Worm (Caenorhabditis elegans) whole organism, L2 larva: ENCODE measurements around the gene dct-16.
"Not testable (repeated sequence)": the region's sequence is repeated elsewhere in the genome, so short reads cannot be mapped to it uniquely, and the experiment has no call there.

ENCODE experiments used
- C34F6.9 ChIP-seq: fragments of 150-350 bp; optimal IDR thresholded peaks from 2 replicates; lab custom pipeline; 2014; ENCODE audit warnings: missing biosample characterization, missing genetic modification characterization
- ZK546.5 ChIP-seq: sonication (generic microtip); optimal IDR thresholded peaks from 2 replicates; lab custom pipeline; 2017; ENCODE audit warnings: missing biosample characterization, missing genetic modification characterization
- alr-1 ChIP-seq: fragments of 150-350 bp; optimal IDR thresholded peaks from 2 replicates; lab custom pipeline; 2014; ENCODE audit warnings: missing biosample characterization, missing genetic modification characterization
- aly-2 ChIP-seq: fragments of 150-350 bp; optimal IDR thresholded peaks from 2 replicates; lab custom pipeline; 2014; ENCODE audit warnings: missing biosample characterization, missing genetic modification characterization
- blmp-1 ChIP-seq: sonication (generic microtip); optimal IDR thresholded peaks from 2 replicates; lab custom pipeline; 2017; ENCODE audit warnings: missing genetic modification characterization, mild to moderate bottlenecking, missing compliant biosample characterization, antibody characterized with exemption, moderate library complexity; ENCODE audit not compliant: insufficient read depth
- ceh-16 ChIP-seq: fragments of 150-350 bp; optimal IDR thresholded peaks from 2 replicates; lab custom pipeline; 2014; ENCODE audit warnings: missing biosample characterization, missing genetic modification characterization
- dmd-4 ChIP-seq: sonication (generic microtip); optimal IDR thresholded peaks from 2 replicates; lab custom pipeline; 2017; ENCODE audit warnings: missing biosample characterization, missing genetic modification characterization
- elt-1 ChIP-seq: fragments of 150-350 bp; optimal IDR thresholded peaks from 2 replicates; lab custom pipeline; 2014; ENCODE audit warnings: missing biosample characterization, missing genetic modification characterization
- elt-3 ChIP-seq: sonication (generic microtip); optimal IDR thresholded peaks from 2 replicates; lab custom pipeline; 2017; ENCODE audit warnings: missing biosample characterization, missing genetic modification characterization
- fos-1 ChIP-seq: fragments of 150-350 bp; optimal IDR thresholded peaks from 2 replicates; lab custom pipeline; 2014; ENCODE audit warnings: missing biosample characterization, missing genetic modification characterization
- gmeb-1 ChIP-seq: fragments of 150-350 bp; optimal IDR thresholded peaks from 2 replicates; lab custom pipeline; 2014; ENCODE audit warnings: missing biosample characterization, missing genetic modification characterization
- lin-11 ChIP-seq: fragments of 150-350 bp; sonication (generic microtip); optimal IDR thresholded peaks from 2 replicates; lab custom pipeline; 2014; ENCODE audit warnings: missing biosample characterization, missing genetic modification characterization, inconsistent platforms, mixed read lengths
- lin-13 ChIP-seq: fragments of 150-350 bp; optimal IDR thresholded peaks from 2 replicates; lab custom pipeline; 2014; ENCODE audit warnings: missing biosample characterization, missing genetic modification reagents, missing genetic modification characterization
- lin-39 ChIP-seq: fragments of 150-350 bp; optimal IDR thresholded peaks from 2 replicates; lab custom pipeline; 2014; ENCODE audit warnings: missing biosample characterization, missing genetic modification reagents, missing genetic modification characterization
- lsy-2 ChIP-seq, 2 experiments: fragments of 150-350 bp in 1 of 2; sonication (generic microtip) in 1 of 2; optimal IDR thresholded peaks; 2 replicates each; lab custom pipeline; 2014 to 2017; ENCODE audit warnings: missing biosample characterization in 2 of 2, missing genetic modification characterization in 2 of 2
- mbf-1 ChIP-seq: sonication (generic microtip); optimal IDR thresholded peaks from 2 replicates; lab custom pipeline; 2017; ENCODE audit warnings: missing biosample characterization, missing genetic modification characterization
- mdl-1 ChIP-seq, 2 experiments: fragments of 150-350 bp in 1 of 2; sonication (generic microtip) in 1 of 2; optimal IDR thresholded peaks; 2 replicates each; lab custom pipeline; 2017; ENCODE audit warnings: missing biosample characterization in 2 of 2, missing genetic modification characterization in 2 of 2
- nhr-10 ChIP-seq: sonication (generic microtip); optimal IDR thresholded peaks from 2 replicates; lab custom pipeline; 2017; ENCODE audit warnings: missing biosample characterization, missing genetic modification characterization
- nhr-11 ChIP-seq: fragments of 150-350 bp; optimal IDR thresholded peaks from 2 replicates; lab custom pipeline; 2014; ENCODE audit warnings: missing biosample characterization, missing genetic modification characterization
- nhr-129 ChIP-seq: fragments of 150-350 bp; optimal IDR thresholded peaks from 2 replicates; lab custom pipeline; 2014; ENCODE audit warnings: missing biosample characterization, missing genetic modification characterization
- nhr-23 ChIP-seq: fragments of 150-350 bp; optimal IDR thresholded peaks from 2 replicates; lab custom pipeline; 2014; ENCODE audit warnings: missing biosample characterization, missing genetic modification reagents, missing genetic modification characterization
- nhr-237 ChIP-seq: fragments of 150-350 bp; optimal IDR thresholded peaks from 2 replicates; lab custom pipeline; 2014; ENCODE audit warnings: missing biosample characterization, missing genetic modification characterization
- nhr-25 ChIP-seq: fragments of 150-350 bp; sonication (generic microtip); optimal IDR thresholded peaks from 3 replicates; lab custom pipeline; 2014; ENCODE audit warnings: missing biosample characterization, missing genetic modification characterization
- nhr-6 ChIP-seq: fragments of 150-350 bp; optimal IDR thresholded peaks from 2 replicates; lab custom pipeline; 2014; ENCODE audit warnings: missing biosample characterization, missing genetic modification characterization
- snpc-4 ChIP-seq: fragments of 150-350 bp; optimal IDR thresholded peaks from 2 replicates; lab custom pipeline; 2014; ENCODE audit warnings: missing biosample characterization, missing genetic modification characterization
- unc-39 ChIP-seq: fragments of 150-350 bp; optimal IDR thresholded peaks from 2 replicates; lab custom pipeline; 2014; ENCODE audit warnings: missing biosample characterization, missing genetic modification characterization
- unc-55 ChIP-seq: fragments of 150-350 bp; sonication (generic microtip); optimal IDR thresholded peaks from 3 replicates; lab custom pipeline; 2014; ENCODE audit warnings: missing biosample characterization, missing genetic modification reagents, missing genetic modification characterization
- unc-62 ChIP-seq: fragments of 150-350 bp; optimal IDR thresholded peaks from 2 replicates; lab custom pipeline; 2014; ENCODE audit warnings: missing biosample characterization, missing genetic modification reagents, missing genetic modification characterization
- ztf-4 ChIP-seq: fragments of 150-350 bp; optimal IDR thresholded peaks from 2 replicates; lab custom pipeline; 2014; ENCODE audit warnings: missing biosample characterization, missing genetic modification characterization

dct-16 gene

DNA sequence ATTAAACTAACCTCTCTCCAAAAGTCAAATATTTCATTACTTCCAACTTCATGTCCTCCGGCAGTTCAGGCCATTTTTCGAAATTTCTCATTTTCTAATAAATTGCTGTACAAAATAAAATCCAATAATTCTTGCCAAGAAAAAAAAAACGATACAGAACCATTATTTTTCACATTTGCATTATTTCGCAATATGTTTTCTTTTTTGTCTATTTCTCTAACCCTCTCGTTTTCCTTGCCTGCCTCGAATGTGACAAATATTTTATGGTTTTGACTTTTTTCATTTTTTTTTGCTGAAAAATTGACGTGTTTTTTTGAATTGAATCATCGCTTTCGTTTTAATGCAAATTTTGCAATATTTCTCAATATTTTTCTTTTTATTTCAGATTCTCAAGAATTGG lies 23.4 kb upstream of the dct-16 start, which contains the start of the genes Y38H6C.9 and fbxa-150:
Gene Y38H6C.9 (minus strand): TSS at position 52 of the 400 bp plus-strand sequence.
Gene fbxa-150 (plus strand): TSS at position 380 of the 400 bp plus-strand sequence.
- TF ChIP-seq unc-55 (GFP tag; lab: Kevin White, UChicago) (peak; percentile 65), fos-1 (tag; lab: Kevin White, UChicago) (peak; percentile 23), C34F6.9 (tag; lab: Kevin White, UChicago) (peak; percentile 75), nhr-237 (tag; lab: Kevin White, UChicago) (no peak), snpc-4 (no peak), aly-2 (no peak), nhr-11 (tag; lab: Kevin White, UChicago) (no peak)

DNA sequence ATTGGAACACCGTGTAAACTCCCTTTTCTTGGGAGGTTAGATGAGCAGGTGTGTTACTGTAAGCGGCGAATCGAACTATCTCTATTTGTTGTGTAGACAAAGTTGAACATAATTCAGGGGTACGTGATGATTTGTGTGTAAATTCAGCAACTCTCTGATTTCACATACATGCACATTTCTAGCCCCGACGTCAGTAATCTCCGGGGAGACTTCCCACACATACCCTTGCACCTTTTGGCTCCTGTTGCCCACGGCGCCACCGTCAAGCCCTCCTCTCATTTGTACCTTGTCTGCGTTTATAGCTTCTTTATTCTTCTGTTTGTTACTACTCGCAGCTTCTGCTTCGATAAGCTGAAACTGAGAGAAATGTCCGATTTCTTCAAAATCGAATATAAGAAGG lies 20.1 kb upstream of the dct-16 start, which contains the start of gene Y38H6C.25:
Gene Y38H6C.25 (plus strand): TSS at position 301 of the 400 bp plus-strand sequence.
- no peak for TF ChIP-seq aly-2
- TF ChIP-seq nhr-129 (tag; lab: Kevin White, UChicago) = no peak
- TF ChIP-seq alr-1 (tag; lab: Kevin White, UChicago) = no peak
- TF ChIP-seq elt-3 (tag; lab: Kevin White, UChicago) = no peak
- TF ChIP-seq elt-1 (tag; lab: Kevin White, UChicago) = no peak
- no peak for TF ChIP-seq unc-55 (GFP tag; lab: Kevin White, UChicago)
- no peak for TF ChIP-seq blmp-1 (tag; lab: Kevin White, UChicago)
- no peak for TF ChIP-seq mbf-1 (tag; lab: Kevin White, UChicago)
- no peak for TF ChIP-seq unc-62

DNA sequence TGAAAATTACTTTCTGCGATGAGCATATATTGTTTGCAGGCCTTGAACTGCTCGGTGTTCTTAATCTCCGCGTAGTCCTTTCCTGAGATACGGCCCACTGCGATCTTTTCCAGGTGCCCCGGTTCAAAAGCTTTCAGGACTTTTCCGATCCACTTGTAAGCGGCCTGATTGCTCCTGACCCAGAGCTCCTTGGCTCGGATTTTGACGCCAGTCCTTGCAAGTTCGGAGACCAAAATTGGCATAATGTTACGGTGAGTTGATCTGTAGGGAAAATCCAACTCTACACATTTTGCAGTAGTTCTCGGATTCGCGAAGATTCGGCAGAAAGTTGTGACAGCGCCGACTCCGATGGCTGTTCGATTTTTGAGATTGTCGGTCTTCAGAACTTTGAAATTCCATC lies 18.1 kb upstream of the dct-16 start:
- TF ChIP-seq nhr-25 (tag; lab: Kevin White, UChicago) (no peak), C34F6.9 (tag; lab: Kevin White, UChicago) (no peak), mbf-1 (tag; lab: Kevin White, UChicago) (no peak), unc-55 (GFP tag; lab: Kevin White, UChicago) (no peak), aly-2 (no peak), snpc-4 (no peak), nhr-6 (tag; lab: Kevin White, UChicago) (no peak), nhr-237 (tag; lab: Kevin White, UChicago) (no peak), elt-1 (tag; lab: Kevin White, UChicago) (no peak), lsy-2 (tag; optimal IDR thresholded peaks at IDR 0.05; lab: Kevin White, UChicago) (no peak), unc-39 (tag; lab: Kevin White, UChicago) (no peak), gmeb-1 (tag; lab: Kevin White, UChicago) (no peak)
- TF ChIP-seq, all 48 proteins: peak for 0

DNA sequence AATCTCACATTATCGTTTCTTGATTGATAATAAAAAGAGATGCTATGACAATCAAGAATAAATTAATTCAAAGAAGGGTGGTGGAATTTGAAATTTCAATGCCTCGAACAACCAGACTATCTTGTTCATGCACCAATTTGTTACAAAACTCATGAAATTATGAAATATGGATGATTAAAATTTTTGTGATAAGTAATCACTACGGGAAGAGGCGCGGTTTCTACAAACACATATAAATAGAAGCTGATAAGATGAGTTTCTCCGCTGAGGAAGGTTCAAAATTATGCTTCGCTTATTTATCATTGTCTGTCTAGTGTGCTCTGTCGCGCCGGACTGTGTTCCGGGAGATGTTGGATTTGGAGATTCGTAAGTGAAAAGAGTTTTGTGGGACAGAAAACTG lies 15.6 kb upstream of the dct-16 start:
- TF ChIP-seq fos-1 (tag; lab: Kevin White, UChicago) (peak; percentile 63), nhr-11 (tag; lab: Kevin White, UChicago) (no peak)

DNA sequence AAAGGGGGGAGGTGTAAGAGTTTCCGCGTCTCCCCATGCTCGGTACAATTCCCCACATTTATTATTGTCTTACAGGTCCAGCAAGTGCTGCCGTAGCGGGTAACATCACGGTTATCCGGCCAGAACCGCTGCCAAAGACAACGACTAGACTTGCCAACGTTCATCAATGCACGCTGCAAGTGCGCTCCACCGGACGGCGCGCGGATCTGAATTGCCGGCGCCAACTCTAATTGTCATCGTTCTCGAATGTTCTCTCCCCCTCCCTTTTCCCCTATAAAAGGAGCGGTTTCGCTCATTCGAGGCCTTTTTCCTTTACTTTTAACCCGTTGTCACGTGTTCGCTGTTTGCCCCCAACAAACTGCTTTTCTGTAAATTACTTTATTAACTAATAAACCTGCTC lies 14.8 kb upstream of the dct-16 start, which contains the start of gene Y38H6C.8:
Gene Y38H6C.8 (plus strand): TSS at position 301 of the 400 bp plus-strand sequence.
- not testable (repeated sequence) for TF ChIP-seq nhr-10 (tag; lab: Kevin White, UChicago); mdl-1 (tag; optimal IDR thresholded peaks at IDR 0.05; lab: Kevin White, UChicago); dmd-4

DNA sequence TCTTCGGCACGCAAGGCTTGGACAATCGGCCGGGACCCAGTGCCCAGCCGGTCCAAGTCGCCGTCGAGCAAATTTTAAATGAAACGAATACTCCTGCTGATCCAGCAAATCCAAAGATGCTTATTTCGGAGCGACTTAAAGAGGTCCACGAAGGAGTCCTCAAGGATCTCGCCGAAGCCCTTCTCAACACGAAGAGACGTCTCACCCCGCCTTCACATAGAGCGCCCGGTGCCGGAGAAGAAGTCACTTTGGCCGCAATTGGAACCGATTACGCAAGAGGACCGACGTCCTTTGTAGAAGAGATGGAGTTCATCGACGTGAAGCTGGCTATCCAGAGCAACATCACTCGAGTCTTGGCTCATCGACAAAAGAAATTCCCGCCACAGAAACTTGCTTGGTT lies 10.6 kb upstream of the dct-16 start:
- TF ChIP-seq aly-2 = no peak
- TF ChIP-seq lin-13 (GFP tag; lab: Kevin White, UChicago) = no peak
- no peak for TF ChIP-seq ztf-4 (tag; lab: Kevin White, UChicago)
- no peak for TF ChIP-seq nhr-23
- no peak for TF ChIP-seq ZK546.5
- TF ChIP-seq gmeb-1 (tag; lab: Kevin White, UChicago) = no peak
- TF ChIP-seq unc-39 (tag; lab: Kevin White, UChicago) = no peak
- no peak for TF ChIP-seq nhr-129 (tag; lab: Kevin White, UChicago)
- TF ChIP-seq elt-1 (tag; lab: Kevin White, UChicago) = no peak
- no peak for TF ChIP-seq lin-11 (tag; lab: Kevin White, UChicago)
- no peak for TF ChIP-seq elt-3 (tag; lab: Kevin White, UChicago)

DNA sequence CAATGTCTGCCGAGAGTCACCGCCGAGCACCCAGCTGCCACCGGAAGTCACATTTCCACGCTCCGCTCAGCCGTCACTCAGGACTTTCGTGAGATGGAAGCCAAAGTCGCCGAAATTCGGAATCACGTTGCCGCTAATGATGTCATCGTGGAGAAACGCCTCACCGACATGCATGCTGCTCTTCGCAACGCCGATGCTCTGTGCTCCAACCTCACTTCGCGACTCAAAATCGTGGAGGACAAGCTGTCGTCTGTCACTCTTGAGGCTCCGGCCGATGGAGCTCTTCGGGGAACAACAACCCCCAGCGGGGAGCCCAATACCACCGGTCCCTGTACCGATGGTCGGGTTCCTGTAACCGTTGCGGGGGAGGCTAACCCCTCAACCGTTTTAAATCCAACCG lies 7.7 kb upstream of the dct-16 start:
- TF ChIP-seq blmp-1 (tag; lab: Kevin White, UChicago) (no peak), aly-2 (no peak), nhr-237 (tag; lab: Kevin White, UChicago) (no peak), ceh-16 (tag; lab: Kevin White, UChicago) (no peak), nhr-11 (tag; lab: Kevin White, UChicago) (no peak), nhr-129 (tag; lab: Kevin White, UChicago) (no peak), lin-39 (tag; lab: Kevin White, UChicago) (no peak)
